Worm (Caenorhabditis elegans): Measurements from ENCODE around the gene Y60C6A.1.

DNA sequence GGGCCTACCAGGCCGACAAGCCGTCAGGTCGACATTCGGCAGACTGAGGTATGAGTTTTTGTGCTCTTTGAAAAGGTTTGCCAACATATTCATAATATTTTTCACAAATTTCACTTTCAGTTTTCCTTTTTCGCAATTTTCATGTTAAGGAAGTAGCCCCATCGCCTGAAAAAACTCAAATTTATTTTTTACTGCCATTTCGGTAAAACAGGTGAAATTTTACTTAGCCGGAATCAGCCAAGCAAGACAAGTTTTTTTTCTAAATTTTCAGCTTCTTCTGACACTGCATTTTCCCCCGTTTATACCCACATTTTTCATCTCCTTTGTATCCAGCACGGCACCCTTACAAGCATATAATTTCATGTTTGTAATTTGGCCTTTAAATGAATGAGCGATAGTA is 8.2 kb downstream of the Y60C6A.1 start, which contains the start of gene R02F11.11:
- no peak for TF ChIP-seq nhr-77 (tag; optimal IDR thresholded peaks at IDR 0.05)
- TF ChIP-seq gmeb-1 (tag; optimal IDR thresholded peaks at IDR 0.05) = no peak
- TF ChIP-seq nhr-25 (tag; optimal IDR thresholded peaks at IDR 0.05) = no peak
- TF ChIP-seq blmp-1 (tag; optimal IDR thresholded peaks at IDR 0.05; ENCODE audit: insufficient read depth) = no peak
- TF ChIP-seq ama-1 (optimal IDR thresholded peaks at IDR 0.05) = no peak
- no peak for TF ChIP-seq R02D3.7 (tag; optimal IDR thresholded peaks at IDR 0.05)
- TF ChIP-seq lin-11 (tag; optimal IDR thresholded peaks at IDR 0.05) = no peak
- no peak for TF ChIP-seq lsy-2 (tag; optimal IDR thresholded peaks at IDR 0.05)
- TF ChIP-seq ztf-4 (tag; optimal IDR thresholded peaks at IDR 0.05) = no peak

Measured in whole organism, L2 larva.